Worm (Caenorhabditis elegans): ENCODE measurements around the gene srbc-43.

ce11 chrV:12824777-12825176, 34.5 kb upstream of the srbc-43 start, which contains the start of gene ugt-16:
- TF ChIP-seq unc-62 (GFP tag; optimal IDR thresholded peaks at IDR 0.05) (no peak), ceh-16 (tag; optimal IDR thresholded peaks at IDR 0.05) (no peak), gmeb-1 (tag; optimal IDR thresholded peaks at IDR 0.05) (peak; percentile 5), nhr-237 (tag; optimal IDR thresholded peaks at IDR 0.05) (no peak), C34F6.9 (tag; optimal IDR thresholded peaks at IDR 0.05) (no peak), unc-55 (GFP tag; optimal IDR thresholded peaks at IDR 0.05) (no peak), lin-39 (tag; optimal IDR thresholded peaks at IDR 0.05) (no peak), nhr-12 (tag; optimal IDR thresholded peaks at IDR 0.05) (no peak), nhr-25 (tag; optimal IDR thresholded peaks at IDR 0.05) (no peak), F13H6.1 (tag; optimal IDR thresholded peaks at IDR 0.05) (no peak)
